Worm (Caenorhabditis elegans): Measurements from ENCODE around the gene K09C6.9.

- no peak for TF ChIP-seq W03F9.2 (tag; optimal IDR thresholded peaks at IDR 0.05)
- TF ChIP-seq him-1 (tag; optimal IDR thresholded peaks at IDR 0.05): no peak
These were observed 50.4 kb downstream of the K09C6.9 start, which contains the start of gene nhr-270 for ce11 chrV:804485-804884.

Measured in whole organism, L4/young adult.